Worm (Caenorhabditis elegans) whole organism, L1 larva: ENCODE results near the gene let-92.
A peak's percentile ranks its signal among the peaks of the same experiment; 100 is the strongest.

Experiments
- ama-1 ChIP-seq: fragments of 150-350 bp; optimal IDR thresholded peaks from 2 replicates; lab custom pipeline; 2014
- efl-3 ChIP-seq: fragments of 200-800 bp; sonication (Bioruptor generic); optimal IDR thresholded peaks from 2 replicates; lab custom pipeline; 2018; ENCODE audit warnings: mild to moderate bottlenecking, missing genetic modification characterization, missing compliant biosample characterization
- elt-2 ChIP-seq: sonication (generic microtip); optimal IDR thresholded peaks from 2 replicates; lab custom pipeline; 2016; ENCODE audit warnings: missing genetic modification characterization, mild to moderate bottlenecking, inconsistent platforms, missing compliant biosample characterization, missing genetic modification reagents
- elt-3 ChIP-seq, 6 experiments: fragments of 150-350 bp in 1 of 6; sonication (generic microtip); optimal IDR thresholded peaks; 2 replicates each; lab custom pipeline; 2017 to 2018; ENCODE audit warnings: missing biosample characterization in 6 of 6, missing genetic modification characterization in 6 of 6, inconsistent platforms in 1 of 6
- fkh-10 ChIP-seq: sonication (generic microtip); optimal IDR thresholded peaks from 2 replicates; lab custom pipeline; 2017; ENCODE audit warnings: missing biosample characterization, missing genetic modification reagents, missing genetic modification characterization
- lin-15B ChIP-seq: fragments of 150-350 bp; sonication (generic microtip); optimal IDR thresholded peaks from 3 replicates; lab custom pipeline; 2014; ENCODE audit warnings: missing biosample characterization, missing genetic modification characterization
- lin-39 ChIP-seq: fragments of 150-350 bp; optimal IDR thresholded peaks from 2 replicates; lab custom pipeline; 2014; ENCODE audit warnings: missing biosample characterization, missing genetic modification reagents, missing genetic modification characterization
- lir-3 ChIP-seq: sonication (generic microtip); optimal IDR thresholded peaks from 2 replicates; lab custom pipeline; 2016; ENCODE audit warnings: mild to moderate bottlenecking, missing genetic modification characterization, moderate library complexity, missing compliant biosample characterization; ENCODE audit not compliant: poor library complexity
- pax-3 ChIP-seq: fragments of 200-800 bp; sonication (Bioruptor generic); optimal IDR thresholded peaks from 2 replicates; lab custom pipeline; 2018; ENCODE audit warnings: mild to moderate bottlenecking, missing genetic modification characterization, moderate library complexity, missing compliant biosample characterization
- skn-1 ChIP-seq: fragments of 150-350 bp; optimal IDR thresholded peaks from 2 replicates; lab custom pipeline; 2014; ENCODE audit warnings: missing biosample characterization, missing genetic modification characterization
- ztf-11 ChIP-seq, 2 experiments: sonication (generic microtip); optimal IDR thresholded peaks; 2 replicates each; lab custom pipeline; 2016 to 2017; ENCODE audit warnings: missing genetic modification characterization in 2 of 2, missing biosample characterization in 1 of 2, missing compliant biosample characterization in 1 of 2

- TF ChIP-seq fkh-10: peak; percentile 70
- TF ChIP-seq lin-39 (tag; lab: Kevin White, UChicago): no peak
- no peak for TF ChIP-seq lin-15B
- peak; percentile 14 for TF ChIP-seq skn-1 (tag; lab: Kevin White, UChicago)
- TF ChIP-seq ztf-11 (tag; optimal IDR thresholded peaks at IDR 0.05; lab: Kevin White, UChicago): peak in 1 of 2 experiments; percentile 34
- no peak for TF ChIP-seq ama-1
- peak; percentile 51 for TF ChIP-seq lir-3
- TF ChIP-seq efl-3 (GFP tag; lab: Kevin White, UChicago): no peak
- no peak for TF ChIP-seq elt-3 (tag; optimal IDR thresholded peaks at IDR 0.05; lab: Kevin White, UChicago)
- peak; percentile 64 for TF ChIP-seq elt-2
- no peak for TF ChIP-seq pax-3 (tag; lab: Kevin White, UChicago)
Measured at ce11 chrIV:11821591-11822361, 36.5 kb upstream of the let-92 start, which contains the start of the genes par-5 and M117.3.
